Worm (Caenorhabditis elegans) whole organism, late embryonic: ENCODE data around the gene Y49F6B.14.

ENCODE experiments used
- ama-1 ChIP-seq: fragments of 150-350 bp; optimal IDR thresholded peaks from 2 replicates; lab custom pipeline; 2014
- ceh-6 ChIP-seq: fragments of 200-800 bp; sonication (Bioruptor generic); optimal IDR thresholded peaks from 2 replicates; lab custom pipeline; 2018; ENCODE audit warnings: mild to moderate bottlenecking, missing genetic modification characterization, missing compliant biosample characterization
- elt-2 ChIP-seq: sonication (generic microtip); optimal IDR thresholded peaks from 2 replicates; lab custom pipeline; 2016; ENCODE audit warnings: missing genetic modification reagents, missing genetic modification characterization, missing compliant biosample characterization
- eyg-1 ChIP-seq: sonication (generic microtip); optimal IDR thresholded peaks from 2 replicates; lab custom pipeline; 2016; ENCODE audit warnings: missing genotype, missing genetic modification characterization, missing compliant biosample characterization
- hlh-30 ChIP-seq: sonication (generic microtip); optimal IDR thresholded peaks from 2 replicates; lab custom pipeline; 2017; ENCODE audit warnings: antibody characterized with exemption, missing genetic modification characterization, missing compliant biosample characterization; ENCODE audit not compliant: insufficient read depth
- mec-3 ChIP-seq: sonication (generic microtip); optimal IDR thresholded peaks from 2 replicates; lab custom pipeline; 2016; ENCODE audit warnings: borderline replicate concordance, missing genetic modification characterization, missing compliant biosample characterization
- nfya-1 ChIP-seq: sonication (generic microtip); optimal IDR thresholded peaks from 2 replicates; lab custom pipeline; 2017; ENCODE audit warnings: missing genetic modification characterization, mild to moderate bottlenecking, missing compliant biosample characterization, antibody characterized with exemption, moderate library complexity
- npax-4 ChIP-seq: sonication (generic microtip); optimal IDR thresholded peaks from 2 replicates; lab custom pipeline; 2016; ENCODE audit warnings: missing genetic modification characterization, missing compliant biosample characterization
- odd-2 ChIP-seq: sonication (generic microtip); optimal IDR thresholded peaks from 2 replicates; lab custom pipeline; 2017; ENCODE audit warnings: antibody characterized with exemption, mild to moderate bottlenecking, missing genetic modification characterization, missing compliant biosample characterization
- tbx-7 ChIP-seq: sonication (generic microtip); optimal IDR thresholded peaks from 2 replicates; lab custom pipeline; 2016; ENCODE audit warnings: missing genotype, missing genetic modification characterization, missing compliant biosample characterization
- ttx-3 ChIP-seq: sonication (generic microtip); optimal IDR thresholded peaks from 2 replicates; lab custom pipeline; 2016; ENCODE audit warnings: missing genetic modification reagents, missing genetic modification characterization, missing compliant biosample characterization
- unc-86 ChIP-seq: sonication (generic microtip); optimal IDR thresholded peaks from 2 replicates; lab custom pipeline; 2016; ENCODE audit warnings: missing genetic modification characterization, missing compliant biosample characterization

DNA sequence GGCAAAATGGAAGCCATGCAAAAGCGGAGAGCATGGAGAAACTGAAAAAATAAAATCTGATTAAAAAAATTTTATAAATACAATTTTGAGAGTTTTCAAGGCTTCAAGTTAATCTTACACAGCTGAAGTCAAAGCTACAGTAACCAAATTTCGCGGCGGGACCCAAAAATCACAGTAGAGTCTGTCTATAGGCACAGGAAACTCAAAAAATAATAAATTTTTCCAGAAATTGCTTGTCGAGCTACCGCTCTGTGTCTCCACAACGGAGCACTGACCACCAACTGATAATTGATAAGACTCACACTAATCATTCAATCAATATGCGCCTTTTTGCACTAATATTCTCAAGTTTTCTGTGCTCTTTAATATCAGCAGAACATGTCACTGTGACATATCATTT is 35.1 kb upstream of the Y49F6B.14 start, which contains the start of gene W10G11.19:
- TF ChIP-seq ceh-6 (GFP tag; lab: Kevin White, UChicago) (no peak), mec-3 (tag; lab: Kevin White, UChicago) (no peak), hlh-30 (tag; lab: Kevin White, UChicago) (no peak), tbx-7 (tag; lab: Kevin White, UChicago) (no peak), ama-1 (lab: Kevin White, UChicago) (no peak), ttx-3 (tag; lab: Kevin White, UChicago) (no peak), unc-86 (no peak), eyg-1 (tag; lab: Kevin White, UChicago) (no peak), elt-2 (tag; lab: Kevin White, UChicago) (no peak), nfya-1 (tag; lab: Kevin White, UChicago) (no peak), odd-2 (tag; lab: Kevin White, UChicago) (no peak), npax-4 (tag; lab: Kevin White, UChicago) (no peak)
